Fruit fly (Drosophila melanogaster): ENCODE results near the gene Jupiter.

Gene Jupiter

dm6 chr3R:11649449-11649848 lies 29.7 kb upstream of the Jupiter start:
- no peak for TF ChIP-seq Abd-B (GFP tag; optimal IDR thresholded peaks at IDR 0.05)
- TF ChIP-seq sv (GFP tag; optimal IDR thresholded peaks at IDR 0.05): peak; percentile 98
- no peak for TF ChIP-seq Vsx2 (GFP tag; optimal IDR thresholded peaks at IDR 0.05; ENCODE audit: partially characterized antibody)
- peak; percentile 55 for TF ChIP-seq brk (GFP tag; optimal IDR thresholded peaks at IDR 0.05)
- TF ChIP-seq Hr83 (GFP tag; optimal IDR thresholded peaks at IDR 0.05; ENCODE audit: poor library complexity, severe bottlenecking): peak; percentile 65
- peak; percentile 63 for TF ChIP-seq CG9705 (GFP tag; optimal IDR thresholded peaks at IDR 0.05)
- peak; percentile 29 for TF ChIP-seq CG32264 (GFP tag; optimal IDR thresholded peaks at IDR 0.05)
- TF ChIP-seq Myc (optimal IDR thresholded peaks at IDR 0.05): no peak
- TF ChIP-seq rgr (GFP tag; optimal IDR thresholded peaks at IDR 0.05): peak; percentile 88
- TF ChIP-seq psq (GFP tag; optimal IDR thresholded peaks at IDR 0.05): peak; percentile 71
- TF ChIP-seq N (GFP tag; optimal IDR thresholded peaks at IDR 0.05): no peak
- TF ChIP-seq HLH106 (tag; optimal IDR thresholded peaks at IDR 0.05): peak; percentile 86
- peak; percentile 73 for TF ChIP-seq dmrt93B (GFP tag; optimal IDR thresholded peaks at IDR 0.05)
- peak; percentile 58 for TF ChIP-seq Rel (GFP tag; optimal IDR thresholded peaks at IDR 0.05)
- no peak for TF ChIP-seq Rel (tag; optimal IDR thresholded peaks at IDR 0.05)
- TF ChIP-seq Dfd (GFP tag; optimal IDR thresholded peaks at IDR 0.05): no peak
- TF ChIP-seq lola (GFP tag; optimal IDR thresholded peaks at IDR 0.05): no peak
- TF ChIP-seq dsf (GFP tag; optimal IDR thresholded peaks at IDR 0.05; ENCODE audit: borderline replicate concordance): peak; percentile 31
- TF ChIP-seq GATAd (GFP tag; optimal IDR thresholded peaks at IDR 0.05): peak; percentile 15
- TF ChIP-seq h (GFP tag; optimal IDR thresholded peaks at IDR 0.05): peak; percentile 88
- peak; percentile 87 for TF ChIP-seq OdsH (GFP tag; optimal IDR thresholded peaks at IDR 0.05)
- TF ChIP-seq fru (GFP tag; optimal IDR thresholded peaks at IDR 0.05): peak; percentile 79
- peak; percentile 62 for TF ChIP-seq woc (GFP tag; optimal IDR thresholded peaks at IDR 0.05)
- TF ChIP-seq Hr78 (GFP tag; optimal IDR thresholded peaks at IDR 0.05): no peak
- peak; percentile 88 for TF ChIP-seq tai (GFP tag; optimal IDR thresholded peaks at IDR 0.05)
- no peak for TF ChIP-seq jim (GFP tag; optimal IDR thresholded peaks at IDR 0.05)
- TF ChIP-seq Jra (GFP tag; optimal IDR thresholded peaks at IDR 0.05): peak; percentile 74
- peak; percentile 56 to 90 for TF ChIP-seq foxo (GFP tag; optimal IDR thresholded peaks at IDR 0.05)
- TF ChIP-seq sage (GFP tag; optimal IDR thresholded peaks at IDR 0.05): peak; percentile 52
- peak; percentile 88 for TF ChIP-seq ey (GFP tag; optimal IDR thresholded peaks at IDR 0.05)
- no peak for TF ChIP-seq usp (GFP tag; optimal IDR thresholded peaks at IDR 0.05)
- TF ChIP-seq Sp1 (GFP tag; optimal IDR thresholded peaks at IDR 0.05): peak; percentile 79
- TF ChIP-seq br (GFP tag; optimal IDR thresholded peaks at IDR 0.05): peak; percentile 88
- peak; percentile 90 for TF ChIP-seq Hnf4 (GFP tag; optimal IDR thresholded peaks at IDR 0.05)

- no peak for TF ChIP-seq Hr78 (GFP tag; optimal IDR thresholded peaks at IDR 0.05)
- TF ChIP-seq Dif (GFP tag; optimal IDR thresholded peaks at IDR 0.05; ENCODE audit: partially characterized antibody): no peak
- TF ChIP-seq sv (GFP tag; optimal IDR thresholded peaks at IDR 0.05): no peak
- peak; percentile 22 for TF ChIP-seq tai (GFP tag; optimal IDR thresholded peaks at IDR 0.05)
- peak; percentile 13 for TF ChIP-seq sage (GFP tag; optimal IDR thresholded peaks at IDR 0.05)
- TF ChIP-seq fru (GFP tag; optimal IDR thresholded peaks at IDR 0.05): no peak
- TF ChIP-seq jim (GFP tag; optimal IDR thresholded peaks at IDR 0.05): no peak
- TF ChIP-seq Sp1 (GFP tag; optimal IDR thresholded peaks at IDR 0.05): no peak
- no peak for TF ChIP-seq Myc (optimal IDR thresholded peaks at IDR 0.05)
- TF ChIP-seq dmrt93B (GFP tag; optimal IDR thresholded peaks at IDR 0.05): no peak
Measured at dm6 chr3R:11648356-11649355, 28.9 kb upstream of the Jupiter start.

- no peak for TF ChIP-seq Dfd (GFP tag; optimal IDR thresholded peaks at IDR 0.05)
- TF ChIP-seq Vsx2 (GFP tag; optimal IDR thresholded peaks at IDR 0.05; ENCODE audit: partially characterized antibody): no peak
- no peak for TF ChIP-seq Rel (GFP tag; optimal IDR thresholded peaks at IDR 0.05)
- no peak for TF ChIP-seq Rel (tag; optimal IDR thresholded peaks at IDR 0.05)
- TF ChIP-seq sage (GFP tag; optimal IDR thresholded peaks at IDR 0.05): no peak
- TF ChIP-seq Abd-B (GFP tag; optimal IDR thresholded peaks at IDR 0.05): no peak
- no peak for TF ChIP-seq pan (optimal IDR thresholded peaks at IDR 0.05)
- peak in 1 of 2 experiments; percentile 8 for TF ChIP-seq dl (GFP tag; optimal IDR thresholded peaks at IDR 0.05; ENCODE audit: insufficient read depth in 1 of 2, partially characterized antibody in 2 of 2)
- TF ChIP-seq OdsH (GFP tag; optimal IDR thresholded peaks at IDR 0.05): no peak
- TF ChIP-seq h (GFP tag; optimal IDR thresholded peaks at IDR 0.05): no peak
Measured at dm6 chr3R:11646826-11647225, 27.1 kb upstream of the Jupiter start.

Measured in whole organism, wandering third instar larva.